Worm (Caenorhabditis elegans): ENCODE data around the gene Y62E10A.3.
A peak's percentile ranks its signal among the peaks of the same experiment; 100 is the strongest.

Y62E10A.3 gene

ce11 chrIV:13393246-13393716 is 33.2 kb upstream of the Y62E10A.3 start (continued):
- TF ChIP-seq K11D2.4 (GFP tag; IDR thresholded peaks at IDR 0.05), result 0 out of 2 replicates have a peak, but pooled peaks have one; percentile 12

- TF ChIP-seq hsf-1 (GFP tag; IDR thresholded peaks at IDR 0.05) (0 out of 2 replicates have a peak, but pooled peaks have one; percentile 40), pha-4 (tag; optimal IDR thresholded peaks at IDR 0.05) (no peak), mxl-1 (tag; optimal IDR thresholded peaks at IDR 0.05) (no peak), dox-1 (GFP tag; IDR thresholded peaks at IDR 0.05) (0 out of 2 replicates have a peak, but pooled peaks have one; percentile 28), ztf-26 (tag; optimal IDR thresholded peaks at IDR 0.05) (peak; percentile 35), ama-1 (optimal IDR thresholded peaks at IDR 0.05) (no peak), ama-1 (GFP tag; optimal IDR thresholded peaks at IDR 0.05) (no peak), cebp-1 (GFP tag; IDR thresholded peaks at IDR 0.05) (no peak), cebp-1 (tag; optimal IDR thresholded peaks at IDR 0.05) (no peak), D2030.7 (GFP tag; IDR thresholded peaks at IDR 0.05) (no peak), snpc-3.4 (tag; optimal IDR thresholded peaks at IDR 0.05) (no peak), zim-3 (tag; optimal IDR thresholded peaks at IDR 0.05) (peak; percentile 67), ztf-22 (GFP tag; optimal IDR thresholded peaks at IDR 0.05) (no peak), madf-3 (GFP tag; IDR thresholded peaks at IDR 0.05) (no peak), zfh-2 (GFP tag; conservative IDR thresholded peaks at IDR 0.05) (no peak), Y56A3A.18 (GFP tag; IDR thresholded peaks at IDR 0.05) (no peak)
These were observed 32.2 kb upstream of the Y62E10A.3 start for ce11 chrIV:13392230-13392629.

DNA sequence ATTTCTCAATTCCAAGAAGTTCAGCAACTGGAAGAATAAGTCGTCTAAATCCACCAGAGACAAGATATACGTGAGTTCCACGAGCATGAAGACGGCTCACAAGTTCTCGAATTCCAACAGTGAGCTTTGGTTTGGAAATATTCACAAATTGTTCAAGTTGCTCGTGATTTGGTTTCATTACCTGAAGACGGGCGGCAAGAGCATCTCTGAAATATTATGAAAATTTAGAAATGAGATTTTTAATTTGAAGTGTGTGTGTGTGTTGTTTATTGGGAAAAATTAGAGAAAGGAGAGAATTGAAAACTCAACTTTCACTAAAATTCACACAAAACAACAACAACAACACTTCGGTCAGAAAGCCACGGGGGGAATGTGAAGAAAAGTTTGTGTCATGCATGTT is 30.7 kb upstream of the Y62E10A.3 start:
- TF ChIP-seq repo-1 (tag; optimal IDR thresholded peaks at IDR 0.05) (peak; percentile 52), hlh-12 (tag; optimal IDR thresholded peaks at IDR 0.05) (no peak)

ce11 chrIV:13389237-13389636 is 29.2 kb upstream of the Y62E10A.3 start:
- TF ChIP-seq Y95B8A.8 (GFP tag; IDR thresholded peaks at IDR 0.05), result no peak
- TF ChIP-seq nhr-179 (tag; optimal IDR thresholded peaks at IDR 0.05), result no peak
- 0 out of 2 replicates have a peak, but pooled peaks have one; percentile 6 for TF ChIP-seq pbrm-1 (GFP tag; IDR thresholded peaks at IDR 0.05)
- no peak for TF ChIP-seq ekl-4 (GFP tag; IDR thresholded peaks at IDR 0.05)
- no peak for TF ChIP-seq B0336.3 (GFP tag; IDR thresholded peaks at IDR 0.05)
- TF ChIP-seq T07F8.4 (tag; optimal IDR thresholded peaks at IDR 0.05), result no peak
- TF ChIP-seq akir-1 (GFP tag; optimal IDR thresholded peaks at IDR 0.05), result no peak
- no peak for TF ChIP-seq attf-6 (GFP tag; IDR thresholded peaks at IDR 0.05)
- peak; percentile 74 for TF ChIP-seq ZK185.1 (tag; optimal IDR thresholded peaks at IDR 0.05; ENCODE audit: poor library complexity, severe bottlenecking)
- no peak for TF ChIP-seq athp-1 (tag; optimal IDR thresholded peaks at IDR 0.05)

ce11 chrIV:13388779-13389178 is 28.7 kb upstream of the Y62E10A.3 start:
- TF ChIP-seq F52B5.7 (tag; optimal IDR thresholded peaks at IDR 0.05), result no peak
- peak; percentile 36 for TF ChIP-seq ZK185.1 (tag; optimal IDR thresholded peaks at IDR 0.05; ENCODE audit: poor library complexity, severe bottlenecking)
- no peak for TF ChIP-seq ceh-91 (GFP tag; IDR thresholded peaks at IDR 0.05)
- no peak for TF ChIP-seq lin-26 (GFP tag; IDR thresholded peaks at IDR 0.05)
- no peak for TF ChIP-seq ekl-4 (GFP tag; IDR thresholded peaks at IDR 0.05)
- no peak for TF ChIP-seq lir-1 (GFP tag; conservative IDR thresholded peaks at IDR 0.05)
- TF ChIP-seq efl-1 (GFP tag; optimal IDR thresholded peaks at IDR 0.05), result no peak
- TF ChIP-seq nfyb-1 (GFP tag; IDR thresholded peaks at IDR 0.05), result 0 out of 2 replicates have a peak, but pooled peaks have one; percentile 34
- TF ChIP-seq zfh-2 (GFP tag; conservative IDR thresholded peaks at IDR 0.05), result no peak
- no peak for TF ChIP-seq egl-18 (GFP tag; IDR thresholded peaks at IDR 0.05)
- TF ChIP-seq hmg-1.2 (GFP tag; IDR thresholded peaks at IDR 0.05), result peak; percentile 21
- no peak for TF ChIP-seq zim-3 (tag; optimal IDR thresholded peaks at IDR 0.05)
- TF ChIP-seq F39B2.1 (GFP tag; IDR thresholded peaks at IDR 0.05), result no peak
- TF ChIP-seq lin-35 (GFP tag; optimal IDR thresholded peaks at IDR 0.05), result no peak
- no peak for TF ChIP-seq let-607 (tag; optimal IDR thresholded peaks at IDR 0.05)
- no peak for TF ChIP-seq unc-130 (GFP tag; optimal IDR thresholded peaks at IDR 0.05)
- TF ChIP-seq attf-6 (GFP tag; IDR thresholded peaks at IDR 0.05), result no peak
- TF ChIP-seq nfya-2 (GFP tag; IDR thresholded peaks at IDR 0.05), result no peak
- TF ChIP-seq attf-5 (GFP tag; optimal IDR thresholded peaks at IDR 0.05), result no peak
- TF ChIP-seq aptf-2 (GFP tag; conservative IDR thresholded peaks at IDR 0.05), result no peak
